Fruit fly (Drosophila melanogaster) whole organism, pupa: ENCODE results near the gene Pus1.

Experiments used
- CG10348 ChIP-seq: fragments of 200-800 bp; sonication (Bioruptor generic); IDR thresholded peaks from 2 replicates; pipeline ENCODE4 v1.3.6; 2022; ENCODE audit warnings: missing biosample characterization, missing genetic modification characterization
- CG12605 ChIP-seq: fragments of 200-800 bp; sonication (Bioruptor generic); IDR thresholded peaks from 2 replicates; pipeline ENCODE4 v1.3.6; 2022; ENCODE audit warnings: missing biosample characterization, missing genetic modification characterization
- CG13204 ChIP-seq: fragments of 200-800 bp; sonication (Bioruptor generic); optimal IDR thresholded peaks from 2 replicates; lab custom pipeline; 2018; ENCODE audit warnings: missing biosample characterization, mild to moderate bottlenecking, missing genetic modification characterization, moderate library complexity
- CG14655 ChIP-seq: fragments of 200-800 bp; sonication (Bioruptor generic); optimal IDR thresholded peaks from 3 replicates; lab custom pipeline; 2017; ENCODE audit warnings: mild to moderate bottlenecking, missing biosample characterization, missing genetic modification reagents, missing genetic modification characterization
- CG15710 ChIP-seq: fragments of 200-800 bp; sonication (Bioruptor generic); optimal IDR thresholded peaks from 2 replicates; lab custom pipeline; 2018; ENCODE audit warnings: missing biosample characterization, mild to moderate bottlenecking, missing genetic modification characterization, moderate library complexity
- CG17806 ChIP-seq: fragments of 200-800 bp; sonication (Bioruptor generic); optimal IDR thresholded peaks from 2 replicates; lab custom pipeline; 2018; ENCODE audit warnings: missing biosample characterization, mild to moderate bottlenecking, missing genetic modification characterization, moderate library complexity
- CG32121 ChIP-seq: fragments of 200-800 bp; sonication (Bioruptor generic); IDR thresholded peaks from 2 replicates; pipeline ENCODE4 v1.3.6; 2022; ENCODE audit warnings: missing biosample characterization, missing genetic modification characterization
- CG34367 ChIP-seq: fragments of 200-800 bp; sonication (Bioruptor generic); optimal IDR thresholded peaks from 2 replicates; lab custom pipeline; 2018; ENCODE audit warnings: missing biosample characterization, mild to moderate bottlenecking, missing genetic modification characterization
- CG4496 ChIP-seq: fragments of 200-800 bp; sonication (Bioruptor generic); IDR thresholded peaks from 3 replicates; pipeline ENCODE4 v1.3.6; 2022; ENCODE audit warnings: missing biosample characterization, missing genetic modification characterization
- CG8159 ChIP-seq: fragments of 200-800 bp; sonication (Bioruptor generic); optimal IDR thresholded peaks from 3 replicates; lab custom pipeline; 2018; ENCODE audit warnings: missing biosample characterization, mild to moderate bottlenecking, missing genetic modification characterization, moderate library complexity
- CG8301 ChIP-seq: fragments of 200-800 bp; sonication (Bioruptor generic); optimal IDR thresholded peaks from 2 replicates; lab custom pipeline; 2018; ENCODE audit warnings: missing biosample characterization, mild to moderate bottlenecking, missing genetic modification characterization
- CG9948 ChIP-seq: fragments of 200-800 bp; sonication (Bioruptor generic); optimal IDR thresholded peaks from 2 replicates; lab custom pipeline; 2018; ENCODE audit warnings: missing biosample characterization, mild to moderate bottlenecking, missing genetic modification characterization, moderate library complexity
- D1 ChIP-seq: fragments of 200-800 bp; sonication (Bioruptor generic); optimal IDR thresholded peaks from 2 replicates; lab custom pipeline; 2018; ENCODE audit warnings: missing biosample characterization, mild to moderate bottlenecking, missing genetic modification characterization, moderate library complexity
- EcR ChIP-seq: fragments of 200-800 bp; sonication (Bioruptor generic); optimal IDR thresholded peaks from 3 replicates; lab custom pipeline; 2019; ENCODE audit warnings: missing biosample characterization, missing genetic modification characterization, mild to moderate bottlenecking, moderate library complexity, missing genetic modification reagents
- Ets98B ChIP-seq: fragments of 200-800 bp; sonication (Bioruptor generic); IDR thresholded peaks from 2 replicates; pipeline ENCODE4 v1.3.6; 2022; ENCODE audit warnings: missing biosample characterization, missing genetic modification characterization
- Pif1A ChIP-seq: fragments of 200-800 bp; sonication (Bioruptor generic); optimal IDR thresholded peaks from 3 replicates; lab custom pipeline; 2016; ENCODE audit warnings: missing biosample characterization, missing genetic modification characterization
- Pif1B ChIP-seq: fragments of 200-800 bp; sonication (Bioruptor generic); optimal IDR thresholded peaks from 3 replicates; lab custom pipeline; 2016; ENCODE audit warnings: missing biosample characterization, missing genetic modification characterization
- Snoo ChIP-seq: fragments of 200-800 bp; sonication (Bioruptor generic); optimal IDR thresholded peaks from 3 replicates; lab custom pipeline; 2017; ENCODE audit warnings: missing biosample characterization, mild to moderate bottlenecking, missing genetic modification characterization, inconsistent platforms
- fd96Ca ChIP-seq: fragments of 200-800 bp; sonication (Bioruptor generic); IDR thresholded peaks from 3 replicates; pipeline ENCODE4 v1.3.6; 2022; ENCODE audit warnings: missing biosample characterization, missing genetic modification characterization
- gl ChIP-seq: fragments of 200-800 bp; sonication (Bioruptor generic); optimal IDR thresholded peaks from 2 replicates; lab custom pipeline; 2018; ENCODE audit warnings: missing biosample characterization, mild to moderate bottlenecking, missing genetic modification characterization
- rn ChIP-seq: fragments of 200-800 bp; sonication (Bioruptor generic); IDR thresholded peaks from 2 replicates; pipeline ENCODE4 v1.3.6; 2022; ENCODE audit warnings: missing biosample characterization, missing genetic modification characterization

Pus1 gene

dm6 chr3R:20551487-20552079 lies 40.9 kb downstream of the Pus1 start:
- TF ChIP-seq CG12605 (GFP tag; lab: Robert Waterston, UW), result peak; percentile 37; the same call in 1 of the 2 replicates
- no peak for TF ChIP-seq CG4496 (GFP tag; lab: Robert Waterston, UW)

dm6 chr3R:20550632-20551486 lies 41.6 kb downstream of the Pus1 start:
- TF ChIP-seq fd96Ca (GFP tag; lab: Robert Waterston, UW) (peak; percentile 63; the same call in 2 of the 3 replicates), CG17806 (tag; lab: Kevin White, UChicago) (peak; percentile 6), CG8301 (tag; lab: Kevin White, UChicago) (peak; percentile 33), CG9948 (no peak), CG8159 (tag; lab: Kevin White, UChicago) (no peak), CG10348 (no peak), rn (GFP tag; lab: Robert Waterston, UW) (no peak), CG32121 (GFP tag; lab: Robert Waterston, UW) (peak; percentile 72), CG12605 (GFP tag; lab: Robert Waterston, UW) (peak; percentile 69), D1 (tag; lab: Kevin White, UChicago) (no peak), Pif1A (GFP tag; lab: Kevin White, UChicago) (peak; percentile 38), Pif1B (GFP tag; lab: Kevin White, UChicago) (peak; percentile 64), CG4496 (GFP tag; lab: Robert Waterston, UW) (peak; percentile 73; the same call in 2 of the 3 replicates), Ets98B (GFP tag; lab: Robert Waterston, UW) (peak; percentile 55), CG13204 (GFP tag; lab: Kevin White, UChicago) (peak; percentile 60), CG34367 (tag; lab: Kevin White, UChicago) (peak; percentile 14), gl (tag; lab: Kevin White, UChicago) (peak; percentile 59), Snoo (peak; percentile 27), CG14655 (GFP tag; lab: Kevin White, UChicago) (peak; percentile 28), EcR (no peak), CG15710 (tag; lab: Kevin White, UChicago) (peak; percentile 13)

dm6 chr3R:20549855-20550603 lies 42.4 kb downstream of the Pus1 start:
- TF ChIP-seq Snoo (peak; percentile 86), rn (GFP tag; lab: Robert Waterston, UW) (peak; percentile 45; the same call in 1 of the 2 replicates), CG17806 (tag; lab: Kevin White, UChicago) (peak; percentile 87), CG13204 (GFP tag; lab: Kevin White, UChicago) (peak; percentile 60), CG15710 (tag; lab: Kevin White, UChicago) (peak; percentile 91), CG8159 (tag; lab: Kevin White, UChicago) (peak; percentile 93), Pif1B (GFP tag; lab: Kevin White, UChicago) (peak; percentile 86), D1 (tag; lab: Kevin White, UChicago) (no peak), CG32121 (GFP tag; lab: Robert Waterston, UW) (peak; percentile 85), CG8301 (tag; lab: Kevin White, UChicago) (peak; percentile 79), Ets98B (GFP tag; lab: Robert Waterston, UW) (peak; percentile 74; the same call in 1 of the 2 replicates), CG14655 (GFP tag; lab: Kevin White, UChicago) (peak; percentile 90), EcR (peak; percentile 76), fd96Ca (GFP tag; lab: Robert Waterston, UW) (peak; percentile 87), gl (tag; lab: Kevin White, UChicago) (peak; percentile 61), CG9948 (peak; percentile 88), CG4496 (GFP tag; lab: Robert Waterston, UW) (peak; percentile 91), Pif1A (GFP tag; lab: Kevin White, UChicago) (peak; percentile 85), CG12605 (GFP tag; lab: Robert Waterston, UW) (peak; percentile 73), CG34367 (tag; lab: Kevin White, UChicago) (peak; percentile 79), CG10348 (no peak)

dm6 chr3R:20549017-20549854 lies 43.2 kb downstream of the Pus1 start:
- TF ChIP-seq CG12605 (GFP tag; lab: Robert Waterston, UW) (0 out of 2 replicates have a peak, but pooled peaks have one; percentile 22), CG8159 (tag; lab: Kevin White, UChicago) (no peak), D1 (tag; lab: Kevin White, UChicago) (no peak), Ets98B (GFP tag; lab: Robert Waterston, UW) (peak; percentile 60), CG8301 (tag; lab: Kevin White, UChicago) (no peak), CG14655 (GFP tag; lab: Kevin White, UChicago) (no peak), CG32121 (GFP tag; lab: Robert Waterston, UW) (0 out of 2 replicates have a peak, but pooled peaks have one; percentile 36), CG17806 (tag; lab: Kevin White, UChicago) (no peak), CG4496 (GFP tag; lab: Robert Waterston, UW) (0 out of 3 replicates have a peak, but pooled peaks have one; percentile 31), EcR (peak; percentile 86), fd96Ca (GFP tag; lab: Robert Waterston, UW) (peak; percentile 55; the same call in 2 of the 3 replicates), Snoo (no peak), CG34367 (tag; lab: Kevin White, UChicago) (no peak)
